Fruit fly (Drosophila melanogaster) whole organism, adult: ENCODE results near the gene Cdlc2.

Experiments
- CG11617 ChIP-seq: fragments of 200-800 bp; sonication (Bioruptor generic); optimal IDR thresholded peaks from 2 replicates; lab custom pipeline; 2017; ENCODE audit warnings: mild to moderate bottlenecking, missing biosample characterization, missing genetic modification reagents, missing genetic modification characterization
- CG12768 ChIP-seq: fragments of 200-800 bp; sonication (Bioruptor generic); optimal IDR thresholded peaks from 2 replicates; lab custom pipeline; 2017; ENCODE audit warnings: missing biosample characterization, missing genetic modification characterization, mild to moderate bottlenecking, moderate library complexity, missing genetic modification reagents
- CG14711 ChIP-seq: fragments of 200-800 bp; sonication (Bioruptor generic); optimal IDR thresholded peaks from 2 replicates; lab custom pipeline; 2018; ENCODE audit warnings: missing biosample characterization, mild to moderate bottlenecking, missing genetic modification characterization, moderate library complexity
- CG1620 ChIP-seq: fragments of 200-800 bp; sonication (Bioruptor generic); optimal IDR thresholded peaks from 2 replicates; lab custom pipeline; 2016; ENCODE audit warnings: missing biosample characterization, missing genetic modification characterization
- CG33017 ChIP-seq: fragments of 200-800 bp; sonication (Bioruptor generic); optimal IDR thresholded peaks from 2 replicates; lab custom pipeline; 2018; ENCODE audit warnings: missing biosample characterization, mild to moderate bottlenecking, missing genetic modification characterization, moderate library complexity
- CG5204 ChIP-seq: fragments of 200-800 bp; sonication (Bioruptor generic); optimal IDR thresholded peaks from 2 replicates; lab custom pipeline; 2016; ENCODE audit warnings: missing biosample characterization, missing genetic modification characterization
- CG7045 ChIP-seq: fragments of 200-800 bp; sonication (Bioruptor generic); optimal IDR thresholded peaks from 2 replicates; lab custom pipeline; 2017; ENCODE audit warnings: missing biosample characterization, mild to moderate bottlenecking, missing genetic modification characterization
- CG7101 ChIP-seq: fragments of 200-800 bp; sonication (Bioruptor generic); optimal IDR thresholded peaks from 2 replicates; lab custom pipeline; 2018; ENCODE audit warnings: missing biosample characterization, mild to moderate bottlenecking, missing genetic modification characterization, moderate library complexity
- Clk ChIP-seq: fragments of 200-800 bp; sonication (Bioruptor generic); optimal IDR thresholded peaks from 2 replicates; lab custom pipeline; 2017; ENCODE audit warnings: missing biosample characterization, missing genetic modification characterization
- Crg-1 ChIP-seq: fragments of 200-800 bp; sonication (Bioruptor generic); optimal IDR thresholded peaks from 2 replicates; lab custom pipeline; 2016; ENCODE audit warnings: missing biosample characterization, missing genetic modification characterization
- Hr96 ChIP-seq: fragments of 200-800 bp; sonication (Bioruptor generic); optimal IDR thresholded peaks from 2 replicates; lab custom pipeline; 2016; ENCODE audit warnings: missing biosample characterization, missing genetic modification characterization
- Mnt ChIP-seq: fragments of 200-800 bp; sonication (Bioruptor generic); optimal IDR thresholded peaks from 2 replicates; lab custom pipeline; 2016; ENCODE audit warnings: missing biosample characterization, mild to moderate bottlenecking, missing genetic modification characterization
- bab1 ChIP-seq: fragments of 200-800 bp; sonication (Bioruptor generic); optimal IDR thresholded peaks from 3 replicates; lab custom pipeline; 2019; ENCODE audit warnings: missing biosample characterization, mild to moderate bottlenecking, missing genetic modification characterization, moderate library complexity
- cic ChIP-seq: fragments of 200-800 bp; sonication (Bioruptor generic); optimal IDR thresholded peaks from 2 replicates; lab custom pipeline; 2017; ENCODE audit warnings: missing biosample characterization, mild to moderate bottlenecking, missing genetic modification characterization, moderate library complexity
- cnc ChIP-seq, 2 experiments: fragments of >200 bp; optimal IDR thresholded peaks; 2 replicates each; lab custom pipeline; 2017
- kay ChIP-seq: fragments of 200-800 bp; sonication (Bioruptor generic); peaks from one replicate; lab custom pipeline; 2016; ENCODE audit warnings: missing biosample characterization, missing genetic modification characterization, borderline replicate concordance
- ovo ChIP-seq: fragments of 200-800 bp; sonication (Bioruptor generic); optimal IDR thresholded peaks from 2 replicates; lab custom pipeline; 2016; ENCODE audit warnings: missing biosample characterization, missing genetic modification characterization
- pad ChIP-seq: fragments of 200-800 bp; sonication (Bioruptor generic); optimal IDR thresholded peaks from 3 replicates; lab custom pipeline; 2017; ENCODE audit warnings: missing biosample characterization, missing genetic modification characterization, mild to moderate bottlenecking, moderate library complexity, missing genetic modification reagents
- tj ChIP-seq: fragments of 200-800 bp; sonication (Bioruptor generic); optimal IDR thresholded peaks from 3 replicates; lab custom pipeline; 2017; ENCODE audit warnings: missing biosample characterization, mild to moderate bottlenecking, missing genetic modification characterization, moderate library complexity
- toe ChIP-seq: fragments of 200-800 bp; sonication (Bioruptor generic); optimal IDR thresholded peaks from 2 replicates; lab custom pipeline; 2016; ENCODE audit warnings: missing biosample characterization, missing genetic modification characterization

Cdlc2 gene

DNA sequence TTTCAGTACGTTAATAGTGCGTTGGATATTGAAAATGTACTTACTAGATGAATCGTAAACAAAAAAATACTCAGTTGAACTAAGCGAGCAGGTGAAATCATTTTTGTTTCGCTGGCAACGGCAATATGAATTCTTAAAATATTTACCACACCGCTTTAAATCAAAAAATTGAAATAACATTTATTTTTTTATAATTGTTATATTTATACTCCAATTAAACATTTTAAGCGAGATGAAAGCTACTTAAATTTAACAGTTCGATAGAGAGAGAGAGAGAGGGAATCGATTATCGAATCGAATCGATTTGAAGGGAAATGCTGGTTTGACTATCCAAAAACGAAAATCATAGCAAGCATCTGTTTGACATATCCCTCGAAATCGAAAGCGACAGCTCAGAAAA lies at the start of gene Cdlc2, which contains the start of gene CG33922:
TSS of gene Cdlc2 (plus strand) at position 330 of the 400 bp plus-strand sequence.
TSS of gene CG33922 (minus strand) at position 101 of the 400 bp plus-strand sequence.
- no peak for TF ChIP-seq ovo (GFP tag; lab: Kevin White, UChicago)
- TF ChIP-seq cnc (optimal IDR thresholded peaks at IDR 0.05; lab: Kevin White, UChicago): no peak
- no peak for TF ChIP-seq CG7045 (GFP tag; lab: Kevin White, UChicago)
- TF ChIP-seq Crg-1: no peak
- TF ChIP-seq CG12768 (GFP tag; lab: Kevin White, UChicago): no peak
- TF ChIP-seq Hr96 (GFP tag; lab: Kevin White, UChicago): no peak
- TF ChIP-seq Clk (GFP tag; lab: Kevin White, UChicago): no peak
- TF ChIP-seq CG7101 (tag; lab: Kevin White, UChicago): no peak
- TF ChIP-seq CG11617 (GFP tag; lab: Kevin White, UChicago): no peak
- TF ChIP-seq CG5204 (GFP tag; lab: Kevin White, UChicago): no peak
- TF ChIP-seq kay (GFP tag; lab: Kevin White, UChicago): no peak
- no peak for TF ChIP-seq CG33017 (tag; lab: Kevin White, UChicago)
- no peak for TF ChIP-seq CG1620 (GFP tag; lab: Kevin White, UChicago)

DNA sequence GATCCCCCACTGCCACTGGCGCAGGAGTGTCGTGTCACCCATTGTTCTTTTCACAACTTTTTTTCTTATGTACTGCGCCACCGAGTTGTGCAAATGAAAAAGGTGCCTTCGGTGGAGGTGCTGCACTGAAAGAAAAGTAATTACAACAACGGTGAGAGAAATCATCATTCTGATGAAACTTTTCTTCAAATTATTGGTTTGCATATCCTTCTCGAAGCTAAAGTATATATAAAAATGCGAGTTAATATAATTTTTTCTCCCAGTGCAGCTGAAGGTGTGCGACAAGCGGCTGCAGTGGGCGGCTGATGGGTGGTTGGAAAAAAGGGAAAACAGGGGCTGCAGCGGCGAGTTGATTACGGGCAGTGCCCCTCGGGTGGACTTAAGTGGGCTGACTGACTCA lies 31.9 kb upstream of the Cdlc2 start:
- TF ChIP-seq Mnt (GFP tag; lab: Kevin White, UChicago) (no peak), ovo (GFP tag; lab: Kevin White, UChicago) (no peak), tj (GFP tag; lab: Kevin White, UChicago) (no peak), Crg-1 (no peak)

DNA sequence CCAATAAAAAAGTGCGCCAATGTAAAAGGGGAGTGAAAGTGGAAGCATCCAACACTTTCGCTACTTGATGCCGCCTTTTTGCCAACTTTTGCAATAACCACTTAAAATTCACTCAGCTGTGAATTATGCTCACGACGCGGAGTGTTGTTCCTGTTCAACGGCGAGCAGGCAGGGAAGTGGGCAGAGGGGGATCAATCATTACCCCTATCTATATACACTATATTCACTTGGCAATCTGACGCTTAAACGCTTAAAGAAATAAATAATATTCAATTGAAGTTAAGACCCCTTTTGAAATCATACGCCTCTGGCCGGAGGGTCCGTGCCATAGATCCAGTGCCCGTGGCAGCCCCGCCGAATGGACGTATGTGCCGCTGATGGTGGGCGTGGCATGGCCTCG lies 28.9 kb upstream of the Cdlc2 start:
- no peak for TF ChIP-seq cic (GFP tag; lab: Kevin White, UChicago)

DNA sequence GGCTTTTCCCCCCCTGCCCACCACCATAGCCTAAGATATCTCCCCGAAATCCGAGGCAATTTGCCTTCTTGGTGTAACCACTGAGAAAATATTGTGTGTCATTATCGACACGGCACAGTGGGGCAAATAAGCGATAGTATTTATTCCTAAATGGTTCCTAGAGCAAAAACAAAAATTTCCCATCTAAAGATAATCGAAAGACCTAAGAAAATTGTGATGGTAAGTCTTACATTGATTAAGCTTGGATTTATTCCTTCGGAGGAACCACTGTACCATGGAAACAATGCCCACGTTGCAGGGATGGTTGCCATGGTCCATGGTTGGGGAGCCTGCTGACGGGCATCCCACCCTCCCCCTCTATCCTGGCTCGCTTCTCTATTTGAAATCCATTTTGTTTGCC lies 27.8 kb upstream of the Cdlc2 start:
- no peak for TF ChIP-seq CG12768 (GFP tag; lab: Kevin White, UChicago)
- no peak for TF ChIP-seq cic (GFP tag; lab: Kevin White, UChicago)

DNA sequence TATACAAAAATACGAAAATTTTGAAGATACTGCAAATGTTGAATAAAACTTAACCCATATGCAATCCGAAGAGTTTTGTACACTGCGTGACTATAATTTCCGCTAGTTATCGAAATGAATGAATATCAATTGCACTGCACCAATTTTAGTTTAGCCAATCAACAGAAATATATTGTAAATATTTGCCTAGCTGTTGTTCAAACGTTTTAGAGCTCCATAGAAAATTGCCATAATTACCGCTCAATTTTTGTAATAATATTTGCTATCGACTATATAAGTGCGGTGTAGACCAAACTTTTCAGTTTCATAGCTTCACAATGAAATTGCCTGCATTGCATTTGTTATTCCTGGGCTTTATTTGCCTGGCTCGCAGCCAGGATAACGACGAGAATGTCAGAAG lies 15.3 kb upstream of the Cdlc2 start, which contains the start of gene a5:
TSS of gene a5 (plus strand) at position 301 of the 400 bp plus-strand sequence.
- TF ChIP-seq CG11617 (GFP tag; lab: Kevin White, UChicago) (no peak), kay (GFP tag; lab: Kevin White, UChicago) (no peak), cnc (optimal IDR thresholded peaks at IDR 0.05; lab: Kevin White, UChicago) (no peak), Crg-1 (no peak), CG33017 (tag; lab: Kevin White, UChicago) (no peak), CG7101 (tag; lab: Kevin White, UChicago) (no peak), CG1620 (GFP tag; lab: Kevin White, UChicago) (no peak), ovo (GFP tag; lab: Kevin White, UChicago) (no peak), pad (GFP tag; lab: Kevin White, UChicago) (no peak), CG14711 (no peak), tj (GFP tag; lab: Kevin White, UChicago) (no peak)

DNA sequence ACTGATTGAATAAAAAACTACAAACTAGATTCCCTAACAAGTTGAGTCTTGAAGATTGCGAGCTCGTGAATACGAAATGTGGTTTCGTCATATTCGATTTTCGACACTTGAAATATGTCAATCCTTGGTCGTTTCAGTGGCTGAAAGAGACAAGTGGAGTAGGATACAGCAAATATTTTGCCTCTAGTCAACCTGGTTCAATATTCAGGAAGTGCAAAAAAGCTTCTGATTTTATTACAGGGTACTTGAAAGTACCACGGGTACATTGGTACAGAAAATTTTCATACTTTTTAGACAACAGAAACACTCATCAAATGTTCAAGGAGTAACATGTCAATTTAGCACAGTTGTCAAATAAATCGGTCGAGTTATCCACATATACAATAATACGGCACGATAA lies 10.4 kb upstream of the Cdlc2 start, which contains the start of gene CG5440:
TSS of gene CG5440 (plus strand) at position 301 of the 400 bp plus-strand sequence.
- TF ChIP-seq CG1620 (GFP tag; lab: Kevin White, UChicago) (no peak), CG7101 (tag; lab: Kevin White, UChicago) (no peak), bab1 (GFP tag; lab: Kevin White, UChicago) (no peak), Clk (GFP tag; lab: Kevin White, UChicago) (no peak), cic (GFP tag; lab: Kevin White, UChicago) (no peak), CG7045 (GFP tag; lab: Kevin White, UChicago) (no peak)

DNA sequence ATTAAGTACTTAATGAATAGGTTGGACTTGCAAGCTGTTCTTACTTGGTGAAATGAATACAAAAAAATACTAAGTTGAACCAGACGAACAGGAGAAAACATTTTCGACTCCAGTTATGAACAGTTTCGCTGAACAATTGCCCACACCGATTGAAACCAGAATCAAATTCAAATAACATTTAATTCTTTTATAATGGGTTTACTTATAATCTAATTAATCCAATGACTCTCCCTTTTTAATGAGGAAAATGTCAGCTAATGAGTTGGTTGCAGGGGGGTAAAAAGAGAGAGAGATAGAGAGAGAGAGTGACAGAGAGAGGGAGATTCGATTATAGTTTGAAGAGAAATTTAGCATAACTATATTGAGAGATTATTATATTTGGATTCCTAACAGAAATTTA lies 2.2 kb upstream of the Cdlc2 start, which contains the start of gene CG33923:
TSS of gene CG33923 (minus strand) at position 101 of the 400 bp plus-strand sequence.
- no peak for TF ChIP-seq kay (GFP tag; lab: Kevin White, UChicago)
- TF ChIP-seq CG5204 (GFP tag; lab: Kevin White, UChicago): no peak
- TF ChIP-seq CG33017 (tag; lab: Kevin White, UChicago): no peak
- no peak for TF ChIP-seq CG7101 (tag; lab: Kevin White, UChicago)
- no peak for TF ChIP-seq cic (GFP tag; lab: Kevin White, UChicago)
- TF ChIP-seq CG11617 (GFP tag; lab: Kevin White, UChicago): no peak
- TF ChIP-seq CG14711: no peak
- TF ChIP-seq toe (GFP tag; lab: Kevin White, UChicago): no peak
- no peak for TF ChIP-seq tj (GFP tag; lab: Kevin White, UChicago)
- no peak for TF ChIP-seq Crg-1
- TF ChIP-seq Hr96 (GFP tag; lab: Kevin White, UChicago): no peak

DNA sequence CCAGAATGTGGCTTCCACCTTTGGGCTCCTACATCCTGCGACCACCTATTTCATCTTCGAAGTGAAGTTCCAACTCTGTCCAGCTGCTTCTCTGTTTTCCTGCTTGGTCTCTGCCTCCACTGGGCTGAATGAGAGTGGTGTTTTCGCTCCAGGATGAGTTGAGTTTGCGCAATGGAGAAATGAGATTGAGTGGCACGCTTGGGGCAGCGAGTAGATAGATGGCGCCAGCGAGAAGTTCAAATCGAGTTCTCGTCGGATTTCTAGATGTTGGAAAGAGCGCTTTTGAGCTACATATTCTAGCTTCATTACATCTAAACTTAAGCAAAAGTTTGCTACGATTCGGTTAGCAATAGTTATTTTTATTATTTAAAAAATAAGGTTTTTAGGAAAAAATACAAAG lies 1.8 kb downstream of the Cdlc2 start:
- no peak for TF ChIP-seq CG33017 (tag; lab: Kevin White, UChicago)
- TF ChIP-seq CG7101 (tag; lab: Kevin White, UChicago): no peak
- no peak for TF ChIP-seq CG14711
- TF ChIP-seq ovo (GFP tag; lab: Kevin White, UChicago): no peak
- no peak for TF ChIP-seq CG7045 (GFP tag; lab: Kevin White, UChicago)
- no peak for TF ChIP-seq toe (GFP tag; lab: Kevin White, UChicago)
- TF ChIP-seq Crg-1: no peak
